Fruit fly (Drosophila melanogaster): ENCODE results near the gene CG15169.
A peak's percentile ranks its signal among the peaks of the same experiment; 100 is the strongest.

The CG15169 gene

DNA sequence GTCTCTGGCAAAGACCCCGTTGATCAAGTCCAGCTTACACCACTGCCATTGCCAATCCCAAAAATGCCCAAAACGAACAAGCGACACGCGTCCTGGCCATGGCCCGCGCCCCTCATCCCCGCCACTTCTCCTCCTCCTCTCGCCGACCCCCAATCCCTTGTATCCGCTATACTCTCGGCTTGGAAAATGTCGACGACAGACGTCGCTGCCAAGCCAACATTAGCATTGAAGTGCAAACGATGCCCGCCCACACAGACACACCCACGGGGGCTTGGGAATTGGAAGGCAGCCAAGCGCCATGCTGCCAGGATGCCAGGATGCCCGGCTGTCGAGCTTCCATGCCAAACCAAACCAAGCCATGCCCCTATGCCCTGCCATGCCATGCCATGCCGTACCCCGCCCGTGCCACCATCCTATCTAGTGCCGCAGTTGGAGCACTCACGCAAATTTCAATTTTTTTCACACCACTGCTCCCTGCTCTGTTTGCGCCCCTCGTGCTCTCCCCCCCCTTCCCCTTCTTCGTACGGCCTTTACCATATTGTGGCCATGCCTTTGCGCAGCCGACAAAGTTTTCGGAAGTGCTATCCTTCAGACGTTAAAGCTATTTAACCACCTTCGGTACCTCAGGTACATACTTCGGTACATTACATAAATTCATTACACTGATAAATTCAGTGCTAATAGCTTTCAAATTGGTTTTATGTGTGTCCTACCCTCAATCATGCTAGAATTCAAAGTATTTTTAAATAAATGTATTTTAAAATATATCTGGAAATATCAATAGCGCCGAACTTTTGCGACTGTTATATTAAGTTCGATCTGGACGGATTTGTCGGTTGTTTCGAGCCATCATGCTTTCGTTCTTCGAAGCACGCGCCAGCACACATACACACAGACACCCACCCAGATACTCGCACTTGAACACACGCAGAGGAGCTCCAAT is 30.7 kb downstream of the CG15169 start (continued):
- TF ChIP-seq CG11398 (GFP tag; optimal IDR thresholded peaks at IDR 0.05) = no peak
- TF ChIP-seq CG9437 (GFP tag; optimal IDR thresholded peaks at IDR 0.05) = peak; percentile 76
- peak; percentile 79 for TF ChIP-seq Xrp1 (GFP tag; IDR thresholded peaks at IDR 0.05)
- TF ChIP-seq corto (GFP tag; optimal IDR thresholded peaks at IDR 0.05) = peak; percentile 56
- peak; percentile 1 for TF ChIP-seq Atf-2 (GFP tag; optimal IDR thresholded peaks at IDR 0.05)
- TF ChIP-seq ERR (GFP tag; optimal IDR thresholded peaks at IDR 0.05) = no peak
- TF ChIP-seq Max (GFP tag; optimal IDR thresholded peaks at IDR 0.05) = peak; percentile 60
- peak; percentile 25 for TF ChIP-seq CG31365 (tag; optimal IDR thresholded peaks at IDR 0.05)
- peak; percentile 90 for TF ChIP-seq CG2678 (tag; optimal IDR thresholded peaks at IDR 0.05)
- TF ChIP-seq CG18599 (GFP tag; optimal IDR thresholded peaks at IDR 0.05) = peak; percentile 91
- TF ChIP-seq CG11085 (GFP tag; IDR thresholded peaks at IDR 0.05) = 0 out of 2 replicates have a peak, but pooled peaks have one; percentile 25
- TF ChIP-seq lbe (GFP tag; optimal IDR thresholded peaks at IDR 0.05) = peak; percentile 65
- TF ChIP-seq da (GFP tag; optimal IDR thresholded peaks at IDR 0.05) = no peak
- TF ChIP-seq CG7556 (GFP tag; optimal IDR thresholded peaks at IDR 0.05) = peak; percentile 93
- TF ChIP-seq Six4 (GFP tag; optimal IDR thresholded peaks at IDR 0.05) = peak; percentile 1
- peak; percentile 34 for TF ChIP-seq CG18764 (GFP tag; optimal IDR thresholded peaks at IDR 0.05)
- peak; percentile 8 for TF ChIP-seq CG15696 (tag; optimal IDR thresholded peaks at IDR 0.05)
- peak; percentile 61 for TF ChIP-seq CG4820 (GFP tag; optimal IDR thresholded peaks at IDR 0.05)
- TF ChIP-seq p53 (GFP tag; optimal IDR thresholded peaks at IDR 0.05) = no peak
- peak; percentile 72 for TF ChIP-seq slbo (GFP tag; IDR thresholded peaks at IDR 0.05)
- no peak for TF ChIP-seq chm (GFP tag; IDR thresholded peaks at IDR 0.05)
- TF ChIP-seq Sox100B (GFP tag; optimal IDR thresholded peaks at IDR 0.05) = peak; percentile 86
- TF ChIP-seq C15 (GFP tag; IDR thresholded peaks at IDR 0.05) = no peak
- peak; percentile 65 for TF ChIP-seq CG11456 (GFP tag; IDR thresholded peaks at IDR 0.05)
- no peak for TF ChIP-seq Dp (GFP tag; optimal IDR thresholded peaks at IDR 0.05)
- peak; percentile 9 for TF ChIP-seq trem (tag; optimal IDR thresholded peaks at IDR 0.05)
- no peak for TF ChIP-seq toy (GFP tag; IDR thresholded peaks at IDR 0.05)
- TF ChIP-seq Sox102F (GFP tag; optimal IDR thresholded peaks at IDR 0.05) = peak; percentile 84
- TF ChIP-seq run (tag; optimal IDR thresholded peaks at IDR 0.05) = peak; percentile 72
- TF ChIP-seq E2f2 (GFP tag; IDR thresholded peaks at IDR 0.05) = peak; percentile 63; the same call in 1 of the 2 replicates
- peak; percentile 86 for TF ChIP-seq grau (tag; optimal IDR thresholded peaks at IDR 0.05)
- TF ChIP-seq CG17359 (tag; optimal IDR thresholded peaks at IDR 0.05) = peak; percentile 72
- TF ChIP-seq jing (GFP tag; optimal IDR thresholded peaks at IDR 0.05) = peak; percentile 43
- TF ChIP-seq tll (GFP tag; optimal IDR thresholded peaks at IDR 0.05) = no peak
- peak; percentile 81 to 82 for TF ChIP-seq bsh (GFP tag; optimal IDR thresholded peaks at IDR 0.05)
- TF ChIP-seq CG7928 (GFP tag; optimal IDR thresholded peaks at IDR 0.05) = peak; percentile 26
- no peak for TF ChIP-seq maf-S (GFP tag; optimal IDR thresholded peaks at IDR 0.05)
- TF ChIP-seq br (optimal IDR thresholded peaks at IDR 0.05) = no peak
- peak; percentile 40 for TF ChIP-seq cato (GFP tag; optimal IDR thresholded peaks at IDR 0.05; ENCODE audit: borderline replicate concordance)
- TF ChIP-seq CG11696 (GFP tag; IDR thresholded peaks at IDR 0.05) = no peak
- TF ChIP-seq Dbx (GFP tag; IDR thresholded peaks at IDR 0.05) = peak; percentile 69; the same call in 2 of the 3 replicates
- TF ChIP-seq CG10565 (GFP tag; optimal IDR thresholded peaks at IDR 0.05) = no peak
- peak; percentile 71 for TF ChIP-seq Hsf (GFP tag; optimal IDR thresholded peaks at IDR 0.05)
- TF ChIP-seq CG17328 (GFP tag; IDR thresholded peaks at IDR 0.05) = peak; percentile 70
- no peak for TF ChIP-seq grn (GFP tag; optimal IDR thresholded peaks at IDR 0.05)
- peak; percentile 69 for TF ChIP-seq wor (GFP tag; IDR thresholded peaks at IDR 0.05)
- TF ChIP-seq Trl (optimal IDR thresholded peaks at IDR 0.05) = no peak
- TF ChIP-seq Trl (GFP tag; optimal IDR thresholded peaks at IDR 0.05) = peak; percentile 6
- peak; percentile 49 for TF ChIP-seq CG6254 (GFP tag; optimal IDR thresholded peaks at IDR 0.05)

Data from whole organism, embryonic.